Worm (Caenorhabditis elegans) whole organism, L4 larva: ENCODE results near the gene C05D12.1.

Experiments used
- T20F7.1 ChIP-seq: fragments of 200-800 bp; sonication (Bioruptor generic); optimal IDR thresholded peaks from 2 replicates; lab custom pipeline; 2018; ENCODE audit warnings: mild to moderate bottlenecking, missing genetic modification characterization, missing compliant biosample characterization
- T26A8.4 ChIP-seq: fragments of 200-800 bp; sonication (Bioruptor generic); IDR thresholded peaks from 2 replicates; pipeline ENCODE4 v1.3.6; 2022; ENCODE audit warnings: missing genetic modification characterization, missing compliant biosample characterization
- Y105C5A.15 ChIP-seq: fragments of 200-800 bp; sonication (Bioruptor generic); IDR thresholded peaks from 2 replicates; pipeline ENCODE4 v1.3.6; 2022; ENCODE audit warnings: missing genetic modification characterization, missing compliant biosample characterization
- Y75B8A.6 ChIP-seq: fragments of 200-800 bp; sonication (Bioruptor generic); IDR thresholded peaks from 2 replicates; pipeline ENCODE4 v1.3.6; 2022; ENCODE audit warnings: missing genetic modification reagents, missing genetic modification characterization, missing compliant biosample characterization
- ZK546.5 ChIP-seq, 2 experiments: sonication (generic microtip); optimal IDR thresholded peaks; 2 replicates each; lab custom pipeline; 2017; ENCODE audit warnings: missing biosample characterization in 2 of 2, missing genetic modification characterization in 2 of 2
- aha-1 ChIP-seq: fragments of 150-350 bp; peaks from one replicate; lab custom pipeline; 2014; ENCODE audit warnings: missing biosample characterization, missing genetic modification characterization
- aly-2 ChIP-seq: sonication (generic microtip); optimal IDR thresholded peaks from 2 replicates; lab custom pipeline; 2018; ENCODE audit warnings: missing biosample characterization, missing genetic modification characterization
- ceh-44 ChIP-seq: fragments of 200-800 bp; sonication (Bioruptor generic); IDR thresholded peaks from 2 replicates; pipeline ENCODE4 v1.3.6; 2022; ENCODE audit warnings: missing genetic modification reagents, missing genetic modification characterization, missing compliant biosample characterization
- ceh-62 ChIP-seq: sonication (generic microtip); optimal IDR thresholded peaks from 2 replicates; lab custom pipeline; 2017; ENCODE audit warnings: missing biosample characterization, missing genetic modification characterization
- daf-12 ChIP-seq: fragments of 150-350 bp; optimal IDR thresholded peaks from 2 replicates; lab custom pipeline; 2014; ENCODE audit warnings: missing biosample characterization, missing genetic modification reagents, missing genetic modification characterization
- daf-19 ChIP-seq: fragments of 200-800 bp; sonication (Bioruptor generic); conservative IDR thresholded peaks from 2 replicates; pipeline ENCODE4 v1.3.6; 2022; ENCODE audit warnings: missing genetic modification characterization, missing compliant biosample characterization
- dmd-6 ChIP-seq: fragments of 200-800 bp; sonication (Bioruptor generic); IDR thresholded peaks from 2 replicates; pipeline ENCODE4 v1.3.6; 2022; ENCODE audit warnings: missing genetic modification reagents, missing genetic modification characterization, missing compliant biosample characterization
- dmd-8 ChIP-seq: fragments of 200-800 bp; sonication (Bioruptor generic); IDR thresholded peaks from 2 replicates; pipeline ENCODE4 v1.3.6; 2022; ENCODE audit warnings: missing genetic modification characterization, missing compliant biosample characterization
- duxl-1 ChIP-seq: sonication (generic microtip); optimal IDR thresholded peaks from 2 replicates; lab custom pipeline; 2016; ENCODE audit warnings: mild to moderate bottlenecking, missing genetic modification characterization, moderate library complexity, missing compliant biosample characterization; ENCODE audit not compliant: poor library complexity
- egl-43 ChIP-seq: fragments of 200-800 bp; sonication (Bioruptor generic); IDR thresholded peaks from 2 replicates; pipeline ENCODE4 v1.3.6; 2022; ENCODE audit warnings: missing genetic modification reagents, missing genetic modification characterization, missing compliant biosample characterization
- gei-8 ChIP-seq: fragments of 200-800 bp; sonication (Bioruptor generic); optimal IDR thresholded peaks from 2 replicates; lab custom pipeline; 2018; ENCODE audit warnings: mild to moderate bottlenecking, missing genetic modification characterization, missing compliant biosample characterization
- hlh-30 ChIP-seq: sonication (generic microtip); optimal IDR thresholded peaks from 2 replicates; lab custom pipeline; 2017; ENCODE audit warnings: antibody characterized with exemption, mild to moderate bottlenecking, missing genetic modification characterization, missing compliant biosample characterization; ENCODE audit not compliant: insufficient read depth
- hmg-1.1 ChIP-seq: fragments of 200-800 bp; sonication (Bioruptor generic); IDR thresholded peaks from 2 replicates; pipeline ENCODE4 v1.3.6; 2022; ENCODE audit warnings: missing genetic modification reagents, missing genetic modification characterization, missing compliant biosample characterization
- jun-1 ChIP-seq: fragments of 150-350 bp; optimal IDR thresholded peaks from 2 replicates; lab custom pipeline; 2014; ENCODE audit warnings: missing biosample characterization, missing genetic modification reagents, missing genetic modification characterization
- lim-7 ChIP-seq: fragments of 200-800 bp; sonication (Bioruptor generic); IDR thresholded peaks from 2 replicates; pipeline ENCODE4 v1.3.6; 2022; ENCODE audit warnings: missing genetic modification characterization, missing compliant biosample characterization
- lin-1 ChIP-seq: fragments of 200-800 bp; sonication (Bioruptor generic); IDR thresholded peaks from 2 replicates; pipeline ENCODE4 v1.3.6; 2022; ENCODE audit warnings: missing genetic modification reagents, missing genetic modification characterization, missing compliant biosample characterization
- lin-38 ChIP-seq: fragments of 200-800 bp; sonication (Bioruptor generic); IDR thresholded peaks from 2 replicates; pipeline ENCODE4 v1.3.6; 2022; ENCODE audit warnings: missing genetic modification reagents, missing genetic modification characterization, missing compliant biosample characterization
- lsy-2 ChIP-seq, 2 experiments: fragments of 150-350 bp in 1 of 2; sonication (generic microtip) in 1 of 2; optimal IDR thresholded peaks; 2 replicates each; lab custom pipeline; 2014 to 2017; ENCODE audit warnings: missing biosample characterization in 2 of 2, missing genetic modification characterization in 2 of 2
- mdt-29 ChIP-seq: fragments of 200-800 bp; sonication (Bioruptor generic); IDR thresholded peaks from 2 replicates; pipeline ENCODE4 v1.3.6; 2022; ENCODE audit warnings: missing genetic modification reagents, missing genetic modification characterization, missing compliant biosample characterization
- mep-1 ChIP-seq: fragments of 150-350 bp; sonication (generic microtip); optimal IDR thresholded peaks from 3 replicates; lab custom pipeline; 2014; ENCODE audit warnings: missing biosample characterization, missing genetic modification characterization
- mes-2 ChIP-seq: sonication (generic microtip); optimal IDR thresholded peaks from 2 replicates; lab custom pipeline; 2016; ENCODE audit warnings: missing genotype, mild to moderate bottlenecking, missing genetic modification characterization, missing compliant biosample characterization; ENCODE audit not compliant: poor library complexity, severe bottlenecking
- nhr-76 ChIP-seq: fragments of 150-350 bp; optimal IDR thresholded peaks from 2 replicates; lab custom pipeline; 2014; ENCODE audit warnings: missing biosample characterization, missing genetic modification characterization
- nhr-77 ChIP-seq: fragments of 150-350 bp; optimal IDR thresholded peaks from 2 replicates; lab custom pipeline; 2014; ENCODE audit warnings: missing biosample characterization, missing genetic modification characterization
- rbr-2 ChIP-seq: sonication (generic microtip); optimal IDR thresholded peaks from 2 replicates; lab custom pipeline; 2016; ENCODE audit warnings: missing genotype, missing genetic modification characterization, missing compliant biosample characterization
- set-16 ChIP-seq: fragments of 200-800 bp; sonication (Bioruptor generic); IDR thresholded peaks from 2 replicates; pipeline ENCODE4 v1.3.6; 2022; ENCODE audit warnings: missing genetic modification reagents, missing genetic modification characterization, missing compliant biosample characterization
- tra-1 ChIP-seq: fragments of 200-800 bp; sonication (Bioruptor generic); IDR thresholded peaks from 2 replicates; pipeline ENCODE4 v1.3.6; 2022; ENCODE audit warnings: missing genetic modification reagents, missing genetic modification characterization, missing compliant biosample characterization
- unc-62 ChIP-seq, 3 experiments: fragments of 150-350 bp in 1 of 3; sonication (generic microtip); optimal IDR thresholded peaks in 2 of 3; peaks in 1 of 3; 1 replicate in 1 of 3; 2 replicates in 2 of 3; lab custom pipeline; 2014 to 2017; ENCODE audit warnings: missing biosample characterization in 3 of 3, missing genetic modification characterization in 3 of 3, missing genetic modification reagents in 3 of 3, missing genotype in 1 of 3
- vab-7 ChIP-seq: fragments of 200-800 bp; sonication (Bioruptor generic); IDR thresholded peaks from 2 replicates; pipeline ENCODE4 v1.3.6; 2022; ENCODE audit warnings: missing genetic modification reagents, missing genetic modification characterization, missing compliant biosample characterization
- zag-1 ChIP-seq: fragments of 150-350 bp; optimal IDR thresholded peaks from 2 replicates; lab custom pipeline; 2014; ENCODE audit warnings: missing biosample characterization, missing genetic modification characterization
- zfp-2 ChIP-seq: sonication (generic microtip); optimal IDR thresholded peaks from 2 replicates; lab custom pipeline; 2016; ENCODE audit warnings: mild to moderate bottlenecking, missing genetic modification characterization, missing compliant biosample characterization
- zfp-3 ChIP-seq: fragments of 200-800 bp; sonication (Bioruptor generic); conservative IDR thresholded peaks from 2 replicates; pipeline ENCODE4 v1.3.6; 2022; ENCODE audit warnings: missing genetic modification reagents, missing genetic modification characterization, missing compliant biosample characterization
- ztf-11 ChIP-seq: fragments of 150-350 bp; optimal IDR thresholded peaks from 2 replicates; lab custom pipeline; 2014; ENCODE audit warnings: missing biosample characterization, missing genetic modification characterization

C05D12.1 gene

ce11 chrII:11459883-11460282, 44.3 kb upstream of the C05D12.1 start (continued):
- no peak for TF ChIP-seq Y75B8A.6 (GFP tag; lab: Robert Waterston, UW)
- no peak for TF ChIP-seq zfp-3 (GFP tag; lab: Robert Waterston, UW)
- no peak for TF ChIP-seq vab-7
- no peak for TF ChIP-seq aly-2
- no peak for TF ChIP-seq lsy-2 (tag; optimal IDR thresholded peaks at IDR 0.05; lab: Kevin White, UChicago)
- TF ChIP-seq daf-19 (GFP tag; lab: Robert Waterston, UW) = no peak
- TF ChIP-seq gei-8 = no peak
- TF ChIP-seq dmd-6 (GFP tag; lab: Robert Waterston, UW) = peak; percentile 27; the same call in 1 of the 2 replicates
- no peak for TF ChIP-seq jun-1 (tag; lab: Kevin White, UChicago)
- peak; percentile 11 for TF ChIP-seq nhr-77 (tag; lab: Kevin White, UChicago)
- TF ChIP-seq duxl-1 (tag; lab: Kevin White, UChicago) = no peak
- TF ChIP-seq T26A8.4 (GFP tag; lab: Robert Waterston, UW) = no peak
- no peak for TF ChIP-seq zag-1
- TF ChIP-seq set-16 (GFP tag; lab: Robert Waterston, UW) = no peak
- no peak for TF ChIP-seq mdt-29
- no peak for TF ChIP-seq tra-1 (GFP tag; lab: Robert Waterston, UW)
- no peak for TF ChIP-seq zfp-2 (tag; lab: Kevin White, UChicago)

ce11 chrII:11455715-11456114, 40.1 kb upstream of the C05D12.1 start:
- TF ChIP-seq Y105C5A.15 (GFP tag; lab: Robert Waterston, UW) (no peak), unc-62 (GFP tag; optimal IDR thresholded peaks at IDR 0.05 in 1 of 2; lab: Kevin White, UChicago) (no peak), unc-62 (tag; optimal IDR thresholded peaks at IDR 0.05; lab: Kevin White, UChicago) (no peak), mep-1 (peak; percentile 5), lim-7 (GFP tag; lab: Robert Waterston, UW) (no peak), lin-38 (peak; percentile 30), nhr-76 (no peak), rbr-2 (tag; lab: Kevin White, UChicago) (no peak), mes-2 (peak; percentile 25), ztf-11 (no peak), ZK546.5 (tag; optimal IDR thresholded peaks at IDR 0.05; lab: Kevin White, UChicago) (no peak), daf-12 (tag; lab: Kevin White, UChicago) (no peak), lin-1 (no peak), T26A8.4 (GFP tag; lab: Robert Waterston, UW) (no peak), lsy-2 (tag; optimal IDR thresholded peaks at IDR 0.05; lab: Kevin White, UChicago) (no peak), egl-43 (GFP tag; lab: Robert Waterston, UW) (no peak)

ce11 chrII:11455140-11455539, 39.6 kb upstream of the C05D12.1 start:
- TF ChIP-seq set-16 (GFP tag; lab: Robert Waterston, UW) = peak; percentile 89
- peak; percentile 13 for TF ChIP-seq aha-1
- no peak for TF ChIP-seq dmd-8 (GFP tag; lab: Robert Waterston, UW)
- TF ChIP-seq, all 104 proteins: peak for 2

ce11 chrII:11453639-11454038, 38.1 kb upstream of the C05D12.1 start:
- no peak for TF ChIP-seq ceh-44 (GFP tag; lab: Robert Waterston, UW)
- TF ChIP-seq T20F7.1 (GFP tag; lab: Kevin White, UChicago) = no peak
- TF ChIP-seq duxl-1 (tag; lab: Kevin White, UChicago) = no peak
- 0 out of 2 replicates have a peak, but pooled peaks have one; percentile 10 for TF ChIP-seq hmg-1.1 (GFP tag; lab: Robert Waterston, UW)
- TF ChIP-seq ceh-62 (tag; lab: Kevin White, UChicago) = no peak
- TF ChIP-seq hlh-30 = no peak
- TF ChIP-seq dmd-6 (GFP tag; lab: Robert Waterston, UW) = peak; percentile 13; the same call in 1 of the 2 replicates
